Worm (Caenorhabditis elegans) whole organism, young adult: ENCODE data around the gene T01H3.5.

Experiments used
- B0019.2 ChIP-seq: fragments of 200-800 bp; sonication (Bioruptor generic); conservative IDR thresholded peaks from 2 replicates; pipeline ENCODE4 v1.3.6; 2022; ENCODE audit warnings: missing genetic modification reagents, missing genetic modification characterization, missing compliant biosample characterization
- B0035.1 ChIP-seq: sonication (generic microtip); optimal IDR thresholded peaks from 2 replicates; lab custom pipeline; 2016; ENCODE audit warnings: missing genetic modification characterization, mild to moderate bottlenecking, missing compliant biosample characterization, missing genotype, missing genetic modification reagents
- B0261.1 ChIP-seq: sonication (generic microtip); optimal IDR thresholded peaks from 2 replicates; lab custom pipeline; 2016; ENCODE audit warnings: mild to moderate bottlenecking, missing genetic modification characterization, moderate library complexity, missing compliant biosample characterization
- D2030.7 ChIP-seq: fragments of 200-800 bp; sonication (Bioruptor generic); IDR thresholded peaks from 2 replicates; pipeline ENCODE4 v1.3.6; 2022; ENCODE audit warnings: missing genetic modification reagents, missing genetic modification characterization, missing compliant biosample characterization
- F22D6.2 ChIP-seq: sonication (generic microtip); optimal IDR thresholded peaks from 2 replicates; lab custom pipeline; 2016; ENCODE audit warnings: mild to moderate bottlenecking, missing genetic modification characterization, missing compliant biosample characterization
- F23B12.7 ChIP-seq: sonication (generic microtip); optimal IDR thresholded peaks from 2 replicates; lab custom pipeline; 2017; ENCODE audit warnings: missing genetic modification characterization, mild to moderate bottlenecking, missing compliant biosample characterization, antibody characterized with exemption, moderate library complexity; ENCODE audit not compliant: insufficient read depth
- F57C9.4 ChIP-seq: sonication (generic microtip); optimal IDR thresholded peaks from 2 replicates; lab custom pipeline; 2017; ENCODE audit warnings: mild to moderate bottlenecking, missing genetic modification characterization, missing compliant biosample characterization
- T26A5.8 ChIP-seq: sonication (generic microtip); optimal IDR thresholded peaks from 2 replicates; lab custom pipeline; 2016; ENCODE audit warnings: missing genetic modification characterization, missing compliant biosample characterization
- Y53F4B.3 ChIP-seq: fragments of 200-800 bp; sonication (Bioruptor generic); IDR thresholded peaks from 2 replicates; pipeline ENCODE4 v1.3.6; 2022; ENCODE audit warnings: missing genetic modification reagents, missing genetic modification characterization, missing compliant biosample characterization
- Y53G8AR.9 ChIP-seq: fragments of 200-800 bp; sonication (Bioruptor generic); conservative IDR thresholded peaks from 2 replicates; pipeline ENCODE4 v1.3.6; 2022; ENCODE audit warnings: missing genetic modification reagents, missing genetic modification characterization, missing compliant biosample characterization
- akir-1 ChIP-seq: fragments of 200-800 bp; sonication (Bioruptor generic); optimal IDR thresholded peaks from 2 replicates; lab custom pipeline; 2018; ENCODE audit warnings: mild to moderate bottlenecking, missing genetic modification characterization, moderate library complexity, missing compliant biosample characterization
- athp-1 ChIP-seq: sonication (generic microtip); optimal IDR thresholded peaks from 2 replicates; lab custom pipeline; 2017; ENCODE audit warnings: mild to moderate bottlenecking, missing genetic modification characterization, missing compliant biosample characterization
- attf-3 ChIP-seq: fragments of 200-800 bp; sonication (Bioruptor generic); conservative IDR thresholded peaks from 2 replicates; pipeline ENCODE4 v1.3.6; 2022; ENCODE audit warnings: missing genetic modification reagents, missing genetic modification characterization, missing compliant biosample characterization
- attf-5 ChIP-seq: fragments of 200-800 bp; sonication (Bioruptor generic); optimal IDR thresholded peaks from 2 replicates; lab custom pipeline; 2018; ENCODE audit warnings: mild to moderate bottlenecking, missing genetic modification characterization, missing compliant biosample characterization
- bed-2 ChIP-seq: fragments of 200-800 bp; sonication (Bioruptor generic); IDR thresholded peaks from 2 replicates; pipeline ENCODE4 v1.3.6; 2022; ENCODE audit warnings: missing genetic modification reagents, missing genetic modification characterization, missing compliant biosample characterization
- cebp-2 ChIP-seq: fragments of 200-800 bp; sonication (Bioruptor generic); IDR thresholded peaks from 2 replicates; pipeline ENCODE4 v1.3.6; 2022; ENCODE audit warnings: missing genetic modification characterization, missing compliant biosample characterization
- ceh-100 ChIP-seq: fragments of 200-800 bp; sonication (Bioruptor generic); IDR thresholded peaks from 2 replicates; pipeline ENCODE4 v1.3.6; 2022; ENCODE audit warnings: missing genetic modification reagents, missing genetic modification characterization, missing compliant biosample characterization
- ceh-58 ChIP-seq: fragments of 200-800 bp; sonication (Bioruptor generic); IDR thresholded peaks from 2 replicates; pipeline ENCODE4 v1.3.6; 2022; ENCODE audit warnings: missing genetic modification characterization, missing compliant biosample characterization
- ceh-79 ChIP-seq: sonication (generic microtip); optimal IDR thresholded peaks from 2 replicates; lab custom pipeline; 2017; ENCODE audit warnings: mild to moderate bottlenecking, missing genetic modification characterization, missing compliant biosample characterization
- chd-7 ChIP-seq: sonication (generic microtip); optimal IDR thresholded peaks from 2 replicates; lab custom pipeline; 2016; ENCODE audit warnings: mild to moderate bottlenecking, missing genetic modification characterization, moderate library complexity, missing compliant biosample characterization
- dpl-1 ChIP-seq: fragments of 150-350 bp; optimal IDR thresholded peaks from 2 replicates; lab custom pipeline; 2014; ENCODE audit warnings: missing biosample characterization, missing genetic modification reagents, missing genetic modification characterization
- ekl-4 ChIP-seq: fragments of 200-800 bp; sonication (Bioruptor generic); IDR thresholded peaks from 2 replicates; pipeline ENCODE4 v1.3.6; 2022; ENCODE audit warnings: missing genetic modification reagents, missing genetic modification characterization, missing compliant biosample characterization
- ets-4 ChIP-seq: fragments of 200-800 bp; sonication (Bioruptor generic); optimal IDR thresholded peaks from 2 replicates; lab custom pipeline; 2018; ENCODE audit warnings: mild to moderate bottlenecking, missing genetic modification characterization, missing compliant biosample characterization
- fkh-3 ChIP-seq: sonication (generic microtip); optimal IDR thresholded peaks from 2 replicates; lab custom pipeline; 2016; ENCODE audit warnings: mild to moderate bottlenecking, missing genetic modification characterization, missing compliant biosample characterization
- gei-17 ChIP-seq: fragments of 200-800 bp; sonication (Bioruptor generic); optimal IDR thresholded peaks from 2 replicates; lab custom pipeline; 2018; ENCODE audit warnings: mild to moderate bottlenecking, missing genetic modification characterization, missing compliant biosample characterization
- hsf-1 ChIP-seq: fragments of 200-800 bp; sonication (Bioruptor generic); IDR thresholded peaks from 2 replicates; pipeline ENCODE4 v1.3.6; 2022; ENCODE audit warnings: missing genetic modification reagents, missing genetic modification characterization, missing compliant biosample characterization
- lag-1 ChIP-seq: fragments of 200-800 bp; sonication (Bioruptor generic); IDR thresholded peaks from 2 replicates; pipeline ENCODE4 v1.3.6; 2022; ENCODE audit warnings: missing genetic modification reagents, missing genetic modification characterization, missing compliant biosample characterization
- let-526 ChIP-seq: fragments of 200-800 bp; sonication (Bioruptor generic); IDR thresholded peaks from 2 replicates; pipeline ENCODE4 v1.3.6; 2022; ENCODE audit warnings: missing genetic modification reagents, missing genetic modification characterization, missing compliant biosample characterization
- let-607 ChIP-seq, 2 experiments: fragments of 200-800 bp in 1 of 2; sonication (Bioruptor generic) in 1 of 2; sonication (generic microtip) in 1 of 2; optimal IDR thresholded peaks; 2 replicates each; lab custom pipeline; 2016 to 2018; ENCODE audit warnings: mild to moderate bottlenecking in 2 of 2, missing compliant biosample characterization in 2 of 2, missing genetic modification characterization in 2 of 2, moderate library complexity in 2 of 2, missing genotype in 1 of 2
- lin-26 ChIP-seq: fragments of 200-800 bp; sonication (Bioruptor generic); IDR thresholded peaks from 2 replicates; pipeline ENCODE4 v1.3.6; 2022; ENCODE audit warnings: missing genetic modification reagents, missing genetic modification characterization, missing compliant biosample characterization
- lir-1 ChIP-seq: fragments of 200-800 bp; sonication (Bioruptor generic); conservative IDR thresholded peaks from 2 replicates; pipeline ENCODE4 v1.3.6; 2022; ENCODE audit warnings: missing genetic modification reagents, missing genetic modification characterization, missing compliant biosample characterization
- lsl-1 ChIP-seq: fragments of 200-800 bp; sonication (Bioruptor generic); optimal IDR thresholded peaks from 2 replicates; lab custom pipeline; 2018; ENCODE audit warnings: mild to moderate bottlenecking, missing genetic modification characterization, moderate library complexity, missing compliant biosample characterization
- madf-3 ChIP-seq: fragments of 200-800 bp; sonication (Bioruptor generic); IDR thresholded peaks from 2 replicates; pipeline ENCODE4 v1.3.6; 2022; ENCODE audit warnings: missing genetic modification reagents, missing genetic modification characterization, missing compliant biosample characterization
- madf-6 ChIP-seq: fragments of 200-800 bp; sonication (Bioruptor generic); IDR thresholded peaks from 2 replicates; pipeline ENCODE4 v1.3.6; 2022; ENCODE audit warnings: missing genetic modification reagents, missing genetic modification characterization, missing compliant biosample characterization
- mcd-1 ChIP-seq: fragments of 200-800 bp; sonication (Bioruptor generic); IDR thresholded peaks from 2 replicates; pipeline ENCODE4 v1.3.6; 2022; ENCODE audit warnings: missing genetic modification reagents, missing genetic modification characterization, missing compliant biosample characterization
- nfya-2 ChIP-seq: fragments of 200-800 bp; sonication (Bioruptor generic); IDR thresholded peaks from 2 replicates; pipeline ENCODE4 v1.3.6; 2022; ENCODE audit warnings: missing genetic modification reagents, missing genetic modification characterization, missing compliant biosample characterization
- nhr-120 ChIP-seq: fragments of 200-800 bp; sonication (Bioruptor generic); IDR thresholded peaks from 2 replicates; pipeline ENCODE4 v1.3.6; 2022; ENCODE audit warnings: missing genetic modification characterization, missing compliant biosample characterization
- pha-4 ChIP-seq: fragments of 150-350 bp; sonication (generic microtip); optimal IDR thresholded peaks from 2 replicates; lab custom pipeline; 2014; ENCODE audit warnings: missing biosample characterization, missing genetic modification reagents, missing genetic modification characterization
- rec-8 ChIP-seq, 2 experiments: sonication (generic microtip); optimal IDR thresholded peaks; 2 replicates each; lab custom pipeline; 2016; ENCODE audit warnings: mild to moderate bottlenecking in 2 of 2, missing genetic modification characterization in 2 of 2, missing genetic modification reagents in 2 of 2, missing genotype in 2 of 2, missing biosample characterization in 1 of 2, missing compliant biosample characterization in 1 of 2, moderate library complexity in 1 of 2
- rpc-1 ChIP-seq, 2 experiments: fragments of 150-350 bp in 1 of 2; sonication (generic microtip) in 1 of 2; optimal IDR thresholded peaks; 2 replicates each; lab custom pipeline; 2014 to 2018; ENCODE audit warnings: missing biosample characterization in 1 of 2, missing genetic modification characterization in 1 of 2, missing genetic modification reagents in 1 of 2, missing genotype in 1 of 2
- sea-2 ChIP-seq: fragments of 200-800 bp; sonication (Bioruptor generic); IDR thresholded peaks from 2 replicates; pipeline ENCODE4 v1.3.6; 2022; ENCODE audit warnings: missing genetic modification characterization, missing compliant biosample characterization
- snpc-4 ChIP-seq, 5 experiments: fragments of 150-350 bp in 1 of 5; sonication (generic microtip) in 4 of 5; optimal IDR thresholded peaks; 2 replicates each; lab custom pipeline; 2014 to 2018; ENCODE audit warnings: missing genetic modification characterization in 5 of 5, missing biosample characterization in 3 of 5, antibody characterized with exemption in 2 of 5, mild to moderate bottlenecking in 2 of 5, missing compliant biosample characterization in 2 of 5, missing genotype in 2 of 5, moderate library complexity in 2 of 5, missing genetic modification reagents in 1 of 5
- tbp1 ChIP-seq: fragments of 200-800 bp; sonication (Bioruptor generic); optimal IDR thresholded peaks from 2 replicates; lab custom pipeline; 2018; ENCODE audit warnings: mild to moderate bottlenecking, missing genetic modification characterization, missing compliant biosample characterization
- ztf-22 ChIP-seq: fragments of 200-800 bp; sonication (Bioruptor generic); optimal IDR thresholded peaks from 2 replicates; lab custom pipeline; 2018; ENCODE audit warnings: mild to moderate bottlenecking, missing genetic modification characterization, moderate library complexity, missing compliant biosample characterization
- ztf-25 ChIP-seq: fragments of 200-800 bp; sonication (Bioruptor generic); IDR thresholded peaks from 2 replicates; pipeline ENCODE4 v1.3.6; 2022; ENCODE audit warnings: missing genetic modification reagents, missing genetic modification characterization, missing compliant biosample characterization
- ztf-26 ChIP-seq: sonication (generic microtip); optimal IDR thresholded peaks from 2 replicates; lab custom pipeline; 2017; ENCODE audit warnings: missing genetic modification characterization, missing compliant biosample characterization
- ztf-28 ChIP-seq: fragments of 200-800 bp; sonication (Bioruptor generic); IDR thresholded peaks from 2 replicates; pipeline ENCODE4 v1.3.6; 2022; ENCODE audit warnings: missing genetic modification reagents, missing genetic modification characterization, missing compliant biosample characterization

T01H3.5 gene

DNA sequence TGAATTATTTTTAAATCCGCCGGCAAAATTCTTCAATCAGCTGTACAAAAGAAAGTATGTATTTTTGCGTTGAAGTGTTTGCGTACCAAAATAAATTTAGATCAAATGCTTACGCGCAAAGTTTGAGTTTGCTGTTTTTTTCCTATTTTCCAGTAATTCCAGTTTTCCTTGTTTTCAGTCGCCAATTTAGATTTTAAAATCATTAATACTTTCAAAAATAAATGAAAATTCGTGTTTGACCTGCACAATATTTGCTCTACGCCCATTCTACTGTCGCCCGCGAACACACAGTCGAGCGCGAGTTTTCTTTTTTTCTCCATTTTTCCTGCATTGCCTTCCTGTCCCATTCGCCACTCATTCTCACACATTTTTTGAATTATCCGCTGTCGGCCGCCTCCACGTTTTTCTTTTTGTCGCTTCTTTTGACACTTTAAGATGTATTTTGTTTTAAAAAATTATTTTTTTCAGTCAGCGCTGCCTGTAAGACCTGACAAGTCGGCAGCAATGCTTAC, 13.4 kb downstream of the T01H3.5 start, which contains the start of gene ptc-1 (continued):
- TF ChIP-seq madf-6 (GFP tag; lab: Robert Waterston, UW) (peak; percentile 91), B0019.2 (GFP tag; lab: Robert Waterston, UW) (0 out of 2 replicates have a peak, but pooled peaks have one; percentile 21), D2030.7 (GFP tag; lab: Robert Waterston, UW) (peak; percentile 50), Y53G8AR.9 (no peak), T26A5.8 (tag; lab: Kevin White, UChicago) (no peak), pha-4 (tag; lab: Kevin White, UChicago) (no peak), nhr-120 (GFP tag; lab: Robert Waterston, UW) (no peak), akir-1 (GFP tag; lab: Kevin White, UChicago) (no peak), rec-8 (tag; optimal IDR thresholded peaks at IDR 0.05; lab: Kevin White, UChicago) (no peak), bed-2 (GFP tag; lab: Robert Waterston, UW) (no peak), attf-3 (GFP tag; lab: Robert Waterston, UW) (no peak), ztf-22 (no peak), ztf-26 (tag; lab: Kevin White, UChicago) (no peak), F22D6.2 (tag; lab: Kevin White, UChicago) (no peak), lin-26 (GFP tag; lab: Robert Waterston, UW) (no peak), athp-1 (tag; lab: Kevin White, UChicago) (no peak), B0261.1 (no peak), F23B12.7 (no peak), attf-5 (no peak), lsl-1 (GFP tag; lab: Kevin White, UChicago) (peak; percentile 78), let-607 (tag; optimal IDR thresholded peaks at IDR 0.05; lab: Kevin White, UChicago) (no peak), hsf-1 (GFP tag; lab: Robert Waterston, UW) (peak; percentile 72), fkh-3 (tag; lab: Kevin White, UChicago) (no peak), tbp1 (GFP tag; lab: Kevin White, UChicago) (no peak), rpc-1 (optimal IDR thresholded peaks at IDR 0.05; lab: Kevin White, UChicago) (no peak), rpc-1 (tag; optimal IDR thresholded peaks at IDR 0.05; lab: Kevin White, UChicago) (no peak), gei-17 (GFP tag; lab: Kevin White, UChicago) (no peak), mcd-1 (GFP tag; lab: Robert Waterston, UW) (no peak), nfya-2 (no peak), snpc-4 (GFP tag; optimal IDR thresholded peaks at IDR 0.05; lab: Kevin White, UChicago) (no peak), snpc-4 (tag; optimal IDR thresholded peaks at IDR 0.05; lab: Kevin White, UChicago) (no peak), ceh-58 (GFP tag; lab: Robert Waterston, UW) (no peak), let-526 (GFP tag; lab: Robert Waterston, UW) (no peak), ztf-25 (GFP tag; lab: Robert Waterston, UW) (no peak), lag-1 (GFP tag; lab: Robert Waterston, UW) (no peak), sea-2 (GFP tag; lab: Robert Waterston, UW) (no peak), chd-7 (tag; lab: Kevin White, UChicago) (no peak), ztf-28 (GFP tag; lab: Robert Waterston, UW) (no peak), ceh-100 (no peak), ceh-79 (tag; lab: Kevin White, UChicago) (no peak), F57C9.4 (tag; lab: Kevin White, UChicago) (no peak), ets-4 (GFP tag; lab: Kevin White, UChicago) (no peak), Y53F4B.3 (GFP tag; lab: Robert Waterston, UW) (no peak), ekl-4 (GFP tag; lab: Robert Waterston, UW) (no peak), B0035.1 (tag; lab: Kevin White, UChicago) (no peak), lir-1 (GFP tag; lab: Robert Waterston, UW) (no peak), madf-3 (GFP tag; lab: Robert Waterston, UW) (no peak), dpl-1 (GFP tag; lab: Kevin White, UChicago) (peak; percentile 67), cebp-2 (no peak)
- TF ChIP-seq, all 124 proteins: peak for 17
